Worm (Caenorhabditis elegans) whole organism, L3 larva: ENCODE data around the gene C05E11.2.

Source experiments
- elt-3 ChIP-seq, 3 experiments: fragments of 150-350 bp in 1 of 3; sonication (generic microtip) in 2 of 3; optimal IDR thresholded peaks; 2 replicates in 2 of 3; 4 replicates in 1 of 3; lab custom pipeline; 2014 to 2017; ENCODE audit warnings: missing biosample characterization in 3 of 3, missing genetic modification characterization in 3 of 3
- mdl-1 ChIP-seq: fragments of 150-350 bp; optimal IDR thresholded peaks from 2 replicates; lab custom pipeline; 2014; ENCODE audit warnings: missing biosample characterization, missing genetic modification characterization
- nhr-25 ChIP-seq: sonication (generic microtip); optimal IDR thresholded peaks from 2 replicates; lab custom pipeline; 2017; ENCODE audit warnings: missing biosample characterization, missing genetic modification characterization
- nhr-28 ChIP-seq: fragments of 150-350 bp; optimal IDR thresholded peaks from 2 replicates; lab custom pipeline; 2014; ENCODE audit warnings: missing biosample characterization, missing genetic modification characterization
- pha-4 ChIP-seq: fragments of 150-350 bp; optimal IDR thresholded peaks from 2 replicates; lab custom pipeline; 2014; ENCODE audit warnings: missing biosample characterization, missing genetic modification reagents, missing genetic modification characterization
- zag-1 ChIP-seq: fragments of 150-350 bp; optimal IDR thresholded peaks from 2 replicates; lab custom pipeline; 2014; ENCODE audit warnings: missing biosample characterization, missing genetic modification characterization

- TF ChIP-seq mdl-1 (tag; lab: Kevin White, UChicago) (no peak), zag-1 (tag; lab: Kevin White, UChicago) (no peak), nhr-25 (tag; lab: Kevin White, UChicago) (no peak), pha-4 (tag; lab: Kevin White, UChicago) (no peak), elt-3 (tag; optimal IDR thresholded peaks at IDR 0.05; lab: Kevin White, UChicago) (no peak), nhr-28 (tag; lab: Kevin White, UChicago) (no peak)
Observed at ce11 chrX:4553033-4553432, 33.7 kb upstream of the C05E11.2 start.
